Worm (Caenorhabditis elegans) whole organism, young adult: ENCODE measurements around the gene K04C2.5.

Source experiments
- C06A6.2 ChIP-seq: fragments of 200-800 bp; sonication (Bioruptor generic); conservative IDR thresholded peaks from 2 replicates; pipeline ENCODE4 v1.3.6; 2022; ENCODE audit warnings: missing genetic modification characterization, missing compliant biosample characterization
- F22D6.2 ChIP-seq: sonication (generic microtip); optimal IDR thresholded peaks from 2 replicates; lab custom pipeline; 2016; ENCODE audit warnings: mild to moderate bottlenecking, missing genetic modification characterization, missing compliant biosample characterization
- F49E8.2 ChIP-seq: sonication (generic microtip); optimal IDR thresholded peaks from 3 replicates; lab custom pipeline; 2017; ENCODE audit warnings: missing genetic modification characterization, mild to moderate bottlenecking, missing compliant biosample characterization, antibody characterized with exemption, moderate library complexity; ENCODE audit not compliant: insufficient read depth
- F57C9.4 ChIP-seq: sonication (generic microtip); optimal IDR thresholded peaks from 2 replicates; lab custom pipeline; 2017; ENCODE audit warnings: mild to moderate bottlenecking, missing genetic modification characterization, missing compliant biosample characterization
- Y53F4B.3 ChIP-seq: fragments of 200-800 bp; sonication (Bioruptor generic); IDR thresholded peaks from 2 replicates; pipeline ENCODE4 v1.3.6; 2022; ENCODE audit warnings: missing genetic modification reagents, missing genetic modification characterization, missing compliant biosample characterization
- die-1 ChIP-seq: sonication (generic microtip); optimal IDR thresholded peaks from 2 replicates; lab custom pipeline; 2016; ENCODE audit warnings: missing genotype, mild to moderate bottlenecking, missing genetic modification characterization, missing compliant biosample characterization
- dpff-1 ChIP-seq: sonication (generic microtip); optimal IDR thresholded peaks from 2 replicates; lab custom pipeline; 2017; ENCODE audit warnings: mild to moderate bottlenecking, missing genetic modification characterization, missing compliant biosample characterization
- ekl-4 ChIP-seq: fragments of 200-800 bp; sonication (Bioruptor generic); IDR thresholded peaks from 2 replicates; pipeline ENCODE4 v1.3.6; 2022; ENCODE audit warnings: missing genetic modification reagents, missing genetic modification characterization, missing compliant biosample characterization
- fkh-3 ChIP-seq: sonication (generic microtip); optimal IDR thresholded peaks from 2 replicates; lab custom pipeline; 2016; ENCODE audit warnings: mild to moderate bottlenecking, missing genetic modification characterization, missing compliant biosample characterization
- mcd-1 ChIP-seq: fragments of 200-800 bp; sonication (Bioruptor generic); IDR thresholded peaks from 2 replicates; pipeline ENCODE4 v1.3.6; 2022; ENCODE audit warnings: missing genetic modification reagents, missing genetic modification characterization, missing compliant biosample characterization
- pha-4 ChIP-seq: fragments of 150-350 bp; sonication (generic microtip); optimal IDR thresholded peaks from 2 replicates; lab custom pipeline; 2014; ENCODE audit warnings: missing biosample characterization, missing genetic modification reagents, missing genetic modification characterization
- rec-8 ChIP-seq, 2 experiments: sonication (generic microtip); optimal IDR thresholded peaks; 2 replicates each; lab custom pipeline; 2016; ENCODE audit warnings: mild to moderate bottlenecking in 2 of 2, missing genetic modification characterization in 2 of 2, missing genetic modification reagents in 2 of 2, missing genotype in 2 of 2, missing biosample characterization in 1 of 2, missing compliant biosample characterization in 1 of 2, moderate library complexity in 1 of 2
- snpc-4 ChIP-seq, 5 experiments: fragments of 150-350 bp in 1 of 5; sonication (generic microtip) in 4 of 5; optimal IDR thresholded peaks; 2 replicates each; lab custom pipeline; 2014 to 2018; ENCODE audit warnings: missing genetic modification characterization in 5 of 5, missing biosample characterization in 3 of 5, antibody characterized with exemption in 2 of 5, mild to moderate bottlenecking in 2 of 5, missing compliant biosample characterization in 2 of 5, missing genotype in 2 of 5, moderate library complexity in 2 of 5, missing genetic modification reagents in 1 of 5
- somi-1 ChIP-seq: fragments of 200-800 bp; sonication (Bioruptor generic); optimal IDR thresholded peaks from 2 replicates; lab custom pipeline; 2018; ENCODE audit warnings: mild to moderate bottlenecking, missing genetic modification characterization, missing compliant biosample characterization

DNA sequence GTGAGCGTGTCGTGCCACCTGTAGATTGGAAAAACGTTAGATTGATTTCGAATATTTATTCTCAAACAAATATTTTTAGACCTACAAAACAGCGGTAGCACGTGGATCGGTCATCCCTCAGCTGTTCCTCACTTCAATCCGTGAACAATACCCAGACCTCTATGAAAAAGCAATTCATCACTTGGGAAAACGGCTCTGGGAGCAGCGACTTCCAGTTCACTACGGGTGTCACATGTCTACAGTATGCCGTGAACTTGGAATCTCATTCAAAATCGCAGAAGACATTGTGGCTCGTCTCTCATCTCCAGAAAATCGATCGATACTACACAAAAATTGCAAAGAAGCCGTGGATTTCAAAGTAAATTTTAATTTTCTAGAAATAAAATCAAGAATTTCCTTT lies 13.0 kb upstream of the K04C2.5 start:
- TF ChIP-seq somi-1 (GFP tag; lab: Kevin White, UChicago): no peak
- TF ChIP-seq fkh-3 (tag; lab: Kevin White, UChicago): no peak
- no peak for TF ChIP-seq F49E8.2 (tag; lab: Kevin White, UChicago)
- no peak for TF ChIP-seq die-1 (tag; lab: Kevin White, UChicago)
- no peak for TF ChIP-seq dpff-1 (tag; lab: Kevin White, UChicago)
- TF ChIP-seq snpc-4 (GFP tag; optimal IDR thresholded peaks at IDR 0.05; lab: Kevin White, UChicago): no peak
- TF ChIP-seq snpc-4 (tag; optimal IDR thresholded peaks at IDR 0.05; lab: Kevin White, UChicago): no peak
- no peak for TF ChIP-seq pha-4 (tag; lab: Kevin White, UChicago)
- TF ChIP-seq mcd-1 (GFP tag; lab: Robert Waterston, UW): no peak
- TF ChIP-seq Y53F4B.3 (GFP tag; lab: Robert Waterston, UW): no peak
- TF ChIP-seq ekl-4 (GFP tag; lab: Robert Waterston, UW): no peak
- no peak for TF ChIP-seq rec-8 (tag; optimal IDR thresholded peaks at IDR 0.05; lab: Kevin White, UChicago)
- TF ChIP-seq F22D6.2 (tag; lab: Kevin White, UChicago): no peak
- no peak for TF ChIP-seq F57C9.4 (tag; lab: Kevin White, UChicago)
- TF ChIP-seq C06A6.2 (GFP tag; lab: Robert Waterston, UW): no peak
